Fruit fly (Drosophila melanogaster) whole organism, adult: Measurements from ENCODE around the gene sordd1.

Experiments used
- CG12768 ChIP-seq: fragments of 200-800 bp; sonication (Bioruptor generic); optimal IDR thresholded peaks from 2 replicates; lab custom pipeline; 2017; ENCODE audit warnings: missing biosample characterization, missing genetic modification characterization, mild to moderate bottlenecking, moderate library complexity, missing genetic modification reagents
- CG14711 ChIP-seq: fragments of 200-800 bp; sonication (Bioruptor generic); optimal IDR thresholded peaks from 2 replicates; lab custom pipeline; 2018; ENCODE audit warnings: missing biosample characterization, mild to moderate bottlenecking, missing genetic modification characterization, moderate library complexity
- CG33017 ChIP-seq: fragments of 200-800 bp; sonication (Bioruptor generic); optimal IDR thresholded peaks from 2 replicates; lab custom pipeline; 2018; ENCODE audit warnings: missing biosample characterization, mild to moderate bottlenecking, missing genetic modification characterization, moderate library complexity
- CG5204 ChIP-seq: fragments of 200-800 bp; sonication (Bioruptor generic); optimal IDR thresholded peaks from 2 replicates; lab custom pipeline; 2016; ENCODE audit warnings: missing biosample characterization, missing genetic modification characterization
- CG7045 ChIP-seq: fragments of 200-800 bp; sonication (Bioruptor generic); optimal IDR thresholded peaks from 2 replicates; lab custom pipeline; 2017; ENCODE audit warnings: missing biosample characterization, mild to moderate bottlenecking, missing genetic modification characterization
- CG7101 ChIP-seq: fragments of 200-800 bp; sonication (Bioruptor generic); optimal IDR thresholded peaks from 2 replicates; lab custom pipeline; 2018; ENCODE audit warnings: missing biosample characterization, mild to moderate bottlenecking, missing genetic modification characterization, moderate library complexity
- Clk ChIP-seq: fragments of 200-800 bp; sonication (Bioruptor generic); optimal IDR thresholded peaks from 2 replicates; lab custom pipeline; 2017; ENCODE audit warnings: missing biosample characterization, missing genetic modification characterization
- Hr96 ChIP-seq: fragments of 200-800 bp; sonication (Bioruptor generic); optimal IDR thresholded peaks from 2 replicates; lab custom pipeline; 2016; ENCODE audit warnings: missing biosample characterization, missing genetic modification characterization
- Mnt ChIP-seq: fragments of 200-800 bp; sonication (Bioruptor generic); optimal IDR thresholded peaks from 2 replicates; lab custom pipeline; 2016; ENCODE audit warnings: missing biosample characterization, mild to moderate bottlenecking, missing genetic modification characterization
- bab1 ChIP-seq: fragments of 200-800 bp; sonication (Bioruptor generic); optimal IDR thresholded peaks from 3 replicates; lab custom pipeline; 2019; ENCODE audit warnings: missing biosample characterization, mild to moderate bottlenecking, missing genetic modification characterization, moderate library complexity
- kay ChIP-seq: fragments of 200-800 bp; sonication (Bioruptor generic); peaks from one replicate; lab custom pipeline; 2016; ENCODE audit warnings: missing biosample characterization, missing genetic modification characterization, borderline replicate concordance
- pad ChIP-seq: fragments of 200-800 bp; sonication (Bioruptor generic); optimal IDR thresholded peaks from 3 replicates; lab custom pipeline; 2017; ENCODE audit warnings: missing biosample characterization, missing genetic modification characterization, mild to moderate bottlenecking, moderate library complexity, missing genetic modification reagents
- tj ChIP-seq: fragments of 200-800 bp; sonication (Bioruptor generic); optimal IDR thresholded peaks from 3 replicates; lab custom pipeline; 2017; ENCODE audit warnings: missing biosample characterization, mild to moderate bottlenecking, missing genetic modification characterization, moderate library complexity

dm6 chrX:15766395-15766866, 29.4 kb downstream of the sordd1 start, which contains the start of gene CG8952:
- TF ChIP-seq CG33017 (tag; lab: Kevin White, UChicago) (no peak), CG12768 (GFP tag; lab: Kevin White, UChicago) (no peak), tj (GFP tag; lab: Kevin White, UChicago) (no peak), CG14711 (tag; lab: Kevin White, UChicago) (no peak), Clk (GFP tag; lab: Kevin White, UChicago) (no peak), kay (GFP tag; lab: Kevin White, UChicago) (peak; percentile 50), CG7101 (tag; lab: Kevin White, UChicago) (no peak), pad (no peak), Hr96 (no peak), CG5204 (GFP tag; lab: Kevin White, UChicago) (no peak), Mnt (GFP tag; lab: Kevin White, UChicago) (no peak), bab1 (no peak), CG7045 (no peak)
